Fruit fly (Drosophila melanogaster) S2 (cell line): ENCODE measurements around the gene CG5011.

ENCODE experiments used
- CG8478 ChIP-seq: fragments of >200 bp; optimal IDR thresholded peaks from 2 replicates; lab custom pipeline; 2018
- CTCF ChIP-seq, 2 experiments: fragments of >200 bp; optimal IDR thresholded peaks; 2 replicates each; lab custom pipeline; 2018

dm6 chr2L:1230691-1231090, 30.2 kb downstream of the CG5011 start:
- TF ChIP-seq CTCF (optimal IDR thresholded peaks at IDR 0.05; lab: Kevin White, UChicago), result no peak
- TF ChIP-seq CG8478 (lab: Kevin White, UChicago), result no peak
